Fruit fly (Drosophila melanogaster) whole organism, prepupa: ENCODE results near the gene CG32564.

Source experiments
- Blimp-1 ChIP-seq: fragments of 200-800 bp; sonication (Bioruptor generic); optimal IDR thresholded peaks from 3 replicates; lab custom pipeline; 2017; ENCODE audit warnings: missing biosample characterization, missing genetic modification characterization, mild to moderate bottlenecking, moderate library complexity, missing genetic modification reagents
- CG10631 ChIP-seq: fragments of 200-800 bp; sonication (Bioruptor generic); optimal IDR thresholded peaks from 2 replicates; lab custom pipeline; 2016; ENCODE audit warnings: missing biosample characterization, missing genetic modification characterization
- CG11294 ChIP-seq: fragments of 200-800 bp; sonication (Bioruptor generic); IDR thresholded peaks from 2 replicates; pipeline ENCODE4 v1.3.6; 2022; ENCODE audit warnings: missing biosample characterization, missing genetic modification characterization
- CG11902 ChIP-seq: fragments of 200-800 bp; sonication (Bioruptor generic); optimal IDR thresholded peaks from 3 replicates; lab custom pipeline; 2016; ENCODE audit warnings: missing biosample characterization, missing genetic modification characterization
- CG15336 ChIP-seq: fragments of 200-800 bp; sonication (Bioruptor generic); IDR thresholded peaks from 2 replicates; pipeline ENCODE4 v1.3.6; 2022; ENCODE audit warnings: missing biosample characterization, missing genetic modification characterization
- CG1621 ChIP-seq: fragments of 200-800 bp; sonication (Bioruptor generic); optimal IDR thresholded peaks from 3 replicates; lab custom pipeline; 2018; ENCODE audit warnings: missing biosample characterization, mild to moderate bottlenecking, missing genetic modification characterization
- CG16779 ChIP-seq: fragments of 200-800 bp; sonication (Bioruptor generic); optimal IDR thresholded peaks from 3 replicates; lab custom pipeline; 2017; ENCODE audit warnings: missing biosample characterization, mild to moderate bottlenecking, missing genetic modification characterization
- CG3032 ChIP-seq: fragments of 200-800 bp; optimal IDR thresholded peaks from 2 replicates; lab custom pipeline; 2019; ENCODE audit warnings: missing biosample characterization, mild to moderate bottlenecking, missing genetic modification characterization, moderate library complexity
- CG31627 ChIP-seq: fragments of 200-800 bp; sonication (Bioruptor generic); optimal IDR thresholded peaks from 3 replicates; lab custom pipeline; 2016; ENCODE audit warnings: missing biosample characterization, missing genetic modification characterization
- CG32006 ChIP-seq: fragments of 200-800 bp; sonication (Bioruptor generic); optimal IDR thresholded peaks from 3 replicates; lab custom pipeline; 2017; ENCODE audit warnings: missing biosample characterization, mild to moderate bottlenecking, missing genetic modification characterization
- CG3919 ChIP-seq: fragments of 200-800 bp; sonication (Bioruptor generic); optimal IDR thresholded peaks from 3 replicates; lab custom pipeline; 2016; ENCODE audit warnings: missing biosample characterization, missing genetic modification characterization
- CG6276 ChIP-seq: fragments of 200-800 bp; sonication (Bioruptor generic); optimal IDR thresholded peaks from 2 replicates; lab custom pipeline; 2017; ENCODE audit warnings: missing biosample characterization, mild to moderate bottlenecking, missing genetic modification characterization
- CG6792 ChIP-seq: fragments of 200-800 bp; sonication (Bioruptor generic); optimal IDR thresholded peaks from 3 replicates; lab custom pipeline; 2016; ENCODE audit warnings: missing biosample characterization, missing genetic modification characterization
- CG6808 ChIP-seq: fragments of 200-800 bp; sonication (Bioruptor generic); optimal IDR thresholded peaks from 3 replicates; lab custom pipeline; 2017; ENCODE audit warnings: missing biosample characterization, missing genetic modification characterization, mild to moderate bottlenecking, moderate library complexity, missing genetic modification reagents
- CG6854 ChIP-seq: fragments of 200-800 bp; sonication (Bioruptor generic); optimal IDR thresholded peaks from 2 replicates; lab custom pipeline; 2017; ENCODE audit warnings: missing biosample characterization, mild to moderate bottlenecking, missing genetic modification characterization
- CG7368 ChIP-seq: fragments of 200-800 bp; sonication (Bioruptor generic); optimal IDR thresholded peaks from 3 replicates; lab custom pipeline; 2016; ENCODE audit warnings: missing biosample characterization, missing genetic modification characterization
- CG8632 ChIP-seq: fragments of 200-800 bp; sonication (Bioruptor generic); optimal IDR thresholded peaks from 3 replicates; lab custom pipeline; 2016; ENCODE audit warnings: missing biosample characterization, missing genetic modification characterization
- CG9139 ChIP-seq: fragments of 200-800 bp; sonication (Bioruptor generic); optimal IDR thresholded peaks from 3 replicates; lab custom pipeline; 2017; ENCODE audit warnings: missing biosample characterization, mild to moderate bottlenecking, missing genetic modification characterization
- Eip75B ChIP-seq: fragments of 200-800 bp; sonication (Bioruptor generic); optimal IDR thresholded peaks from 3 replicates; lab custom pipeline; 2016; ENCODE audit warnings: missing biosample characterization, missing genetic modification characterization
- Eip78C ChIP-seq: fragments of 200-800 bp; sonication (Bioruptor generic); peaks from one replicate; lab custom pipeline; 2016; ENCODE audit warnings: missing biosample characterization, missing genetic modification characterization
- Ets96B ChIP-seq: fragments of 200-800 bp; optimal IDR thresholded peaks from 2 replicates; lab custom pipeline; 2019; ENCODE audit warnings: missing biosample characterization, mild to moderate bottlenecking, missing genetic modification characterization, moderate library complexity
- Gug ChIP-seq: fragments of 200-800 bp; sonication (Bioruptor generic); IDR thresholded peaks from 2 replicates; pipeline ENCODE4 v1.3.6; 2022; ENCODE audit warnings: missing biosample characterization, missing genetic modification characterization
- Hr38 ChIP-seq: sonication (Bioruptor generic); optimal IDR thresholded peaks from 2 replicates; lab custom pipeline; 2016; ENCODE audit warnings: missing biosample characterization, missing genetic modification characterization
- Hr39 ChIP-seq: fragments of 200-800 bp; sonication (Bioruptor generic); optimal IDR thresholded peaks from 2 replicates; lab custom pipeline; 2016; ENCODE audit warnings: missing biosample characterization, missing genetic modification characterization
- Hr4 ChIP-seq: fragments of 200-800 bp; sonication (Bioruptor generic); optimal IDR thresholded peaks from 3 replicates; lab custom pipeline; 2016; ENCODE audit warnings: missing biosample characterization, missing genetic modification characterization
- Lpt ChIP-seq: fragments of 200-800 bp; sonication (Bioruptor generic); optimal IDR thresholded peaks from 3 replicates; lab custom pipeline; 2016; ENCODE audit warnings: missing biosample characterization, missing genetic modification characterization
- Met ChIP-seq: fragments of 200-800 bp; sonication (Bioruptor generic); optimal IDR thresholded peaks from 3 replicates; lab custom pipeline; 2016; ENCODE audit warnings: missing biosample characterization, missing genetic modification characterization
- Smox ChIP-seq: fragments of 200-800 bp; sonication (Bioruptor generic); optimal IDR thresholded peaks from 3 replicates; lab custom pipeline; 2016; ENCODE audit warnings: missing biosample characterization, missing genetic modification characterization
- Sox102F ChIP-seq: fragments of 200-800 bp; sonication (Bioruptor generic); optimal IDR thresholded peaks from 2 replicates; lab custom pipeline; 2016; ENCODE audit warnings: missing biosample characterization, mild to moderate bottlenecking, missing genetic modification characterization
- Sox14 ChIP-seq: fragments of 200-800 bp; sonication (Bioruptor generic); optimal IDR thresholded peaks from 3 replicates; lab custom pipeline; 2016; ENCODE audit warnings: missing biosample characterization, missing genetic modification characterization
- Sox15 ChIP-seq: fragments of 200-800 bp; sonication (Bioruptor generic); optimal IDR thresholded peaks from 3 replicates; lab custom pipeline; 2016; ENCODE audit warnings: missing biosample characterization, missing genetic modification characterization
- achi ChIP-seq: fragments of 200-800 bp; sonication (Bioruptor generic); optimal IDR thresholded peaks from 3 replicates; lab custom pipeline; 2016; ENCODE audit warnings: missing biosample characterization, missing genetic modification characterization
- acj6 ChIP-seq: fragments of 200-800 bp; sonication (Bioruptor generic); optimal IDR thresholded peaks from 3 replicates; lab custom pipeline; 2016; ENCODE audit warnings: missing biosample characterization, missing genetic modification characterization
- cyc ChIP-seq: fragments of 200-800 bp; sonication (Bioruptor generic); optimal IDR thresholded peaks from 3 replicates; lab custom pipeline; 2016; ENCODE audit warnings: missing biosample characterization, missing genetic modification characterization
- dac ChIP-seq: fragments of 200-800 bp; sonication (Bioruptor generic); optimal IDR thresholded peaks from 2 replicates; lab custom pipeline; 2017; ENCODE audit warnings: missing biosample characterization, mild to moderate bottlenecking, missing genetic modification characterization
- eg ChIP-seq: fragments of 200-800 bp; sonication (Bioruptor generic); IDR thresholded peaks from 3 replicates; pipeline ENCODE4 v1.3.6; 2022; ENCODE audit warnings: missing biosample characterization, missing genetic modification characterization
- esn ChIP-seq: fragments of 200-800 bp; sonication (Bioruptor generic); optimal IDR thresholded peaks from 2 replicates; lab custom pipeline; 2016; ENCODE audit warnings: missing biosample characterization, mild to moderate bottlenecking, missing genetic modification characterization, moderate library complexity
- fd59A ChIP-seq: fragments of 200-800 bp; sonication (Bioruptor generic); optimal IDR thresholded peaks from 2 replicates; lab custom pipeline; 2017; ENCODE audit warnings: missing biosample characterization, mild to moderate bottlenecking, missing genetic modification characterization, missing genetic modification reagents
- fkh ChIP-seq: fragments of 200-800 bp; sonication (Bioruptor generic); optimal IDR thresholded peaks from 3 replicates; lab custom pipeline; 2017; ENCODE audit warnings: missing biosample characterization, mild to moderate bottlenecking, missing genetic modification characterization, moderate library complexity
- lz ChIP-seq: fragments of 200-800 bp; sonication (Bioruptor generic); optimal IDR thresholded peaks from 3 replicates; lab custom pipeline; 2016; ENCODE audit warnings: missing biosample characterization, missing genetic modification characterization
- salr ChIP-seq, 2 experiments: fragments of 200-800 bp; sonication (Bioruptor generic); optimal IDR thresholded peaks; 3 replicates each; lab custom pipeline; 2016 to 2018; ENCODE audit warnings: missing biosample characterization in 2 of 2, missing genetic modification characterization in 2 of 2, mild to moderate bottlenecking in 1 of 2
- spab ChIP-seq: fragments of 200-800 bp; sonication (Bioruptor generic); optimal IDR thresholded peaks from 2 replicates; lab custom pipeline; 2017; ENCODE audit warnings: missing biosample characterization, mild to moderate bottlenecking, missing genetic modification characterization, missing genetic modification reagents
- svp ChIP-seq: fragments of 200-800 bp; sonication (Bioruptor generic); peaks from one replicate; lab custom pipeline; 2016; ENCODE audit warnings: missing biosample characterization, missing genetic modification characterization
- topi ChIP-seq: fragments of 200-800 bp; sonication (Bioruptor generic); optimal IDR thresholded peaks from 3 replicates; lab custom pipeline; 2016; ENCODE audit warnings: missing biosample characterization, missing genetic modification characterization
- vri ChIP-seq: fragments of 200-800 bp; sonication (Bioruptor generic); optimal IDR thresholded peaks from 3 replicates; lab custom pipeline; 2016; ENCODE audit warnings: missing biosample characterization, mild to moderate bottlenecking, missing genetic modification characterization

The CG32564 gene

dm6 chrX:17172123-17172522 lies 34.1 kb upstream of the CG32564 start (continued):
- TF ChIP-seq lz (GFP tag; lab: Kevin White, UChicago) (peak; percentile 62), Gug (no peak), eg (GFP tag; lab: Robert Waterston, UW) (no peak), CG1621 (tag; lab: Kevin White, UChicago) (no peak), Sox102F (GFP tag; lab: Kevin White, UChicago) (peak; percentile 60), Hr4 (GFP tag; lab: Kevin White, UChicago) (no peak), CG31627 (GFP tag; lab: Kevin White, UChicago) (peak; percentile 70), esn (GFP tag; lab: Kevin White, UChicago) (peak; percentile 68), Eip75B (peak; percentile 37), CG3032 (tag; lab: Kevin White, UChicago) (no peak), CG6808 (peak; percentile 33), CG6276 (no peak), Eip78C (GFP tag; lab: Kevin White, UChicago) (peak; percentile 76), CG3919 (GFP tag; lab: Kevin White, UChicago) (peak; percentile 19), Blimp-1 (GFP tag; lab: Kevin White, UChicago) (peak; percentile 0), spab (GFP tag; lab: Kevin White, UChicago) (peak; percentile 1), topi (GFP tag; lab: Kevin White, UChicago) (peak; percentile 73), Hr39 (GFP tag; lab: Kevin White, UChicago) (peak; percentile 75)
- TF ChIP-seq, all 60 proteins: peak for 31

- TF ChIP-seq CG6276 = no peak
- peak; percentile 9 for TF ChIP-seq svp (GFP tag; lab: Kevin White, UChicago)
- no peak for TF ChIP-seq dac (GFP tag; lab: Kevin White, UChicago)
- TF ChIP-seq Blimp-1 (GFP tag; lab: Kevin White, UChicago) = peak; percentile 5
- no peak for TF ChIP-seq Smox (GFP tag; lab: Kevin White, UChicago)
- TF ChIP-seq Eip78C (GFP tag; lab: Kevin White, UChicago) = peak; percentile 31
Measured at dm6 chrX:17172777-17173315, 33.4 kb upstream of the CG32564 start.

dm6 chrX:17174115-17174514 lies 32.1 kb upstream of the CG32564 start:
- TF ChIP-seq CG11902 (GFP tag; lab: Kevin White, UChicago) = no peak
- no peak for TF ChIP-seq Hr38 (GFP tag; lab: Kevin White, UChicago)
- no peak for TF ChIP-seq vri (GFP tag; lab: Kevin White, UChicago)
- TF ChIP-seq Eip75B = no peak
- no peak for TF ChIP-seq CG16779 (tag; lab: Kevin White, UChicago)
- no peak for TF ChIP-seq fd59A (GFP tag; lab: Kevin White, UChicago)
- TF ChIP-seq Gug = no peak; the same call in 1 of the 2 replicates
- no peak for TF ChIP-seq Smox (GFP tag; lab: Kevin White, UChicago)
- TF ChIP-seq CG7368 (GFP tag; lab: Kevin White, UChicago) = no peak
- peak; percentile 57 for TF ChIP-seq CG15336 (GFP tag; lab: Robert Waterston, UW)
- TF ChIP-seq CG8632 (GFP tag; lab: Kevin White, UChicago) = no peak
- no peak for TF ChIP-seq Lpt (GFP tag; lab: Kevin White, UChicago)
- TF ChIP-seq spab (GFP tag; lab: Kevin White, UChicago) = no peak
- TF ChIP-seq eg (GFP tag; lab: Robert Waterston, UW) = peak; percentile 58; the same call in 2 of the 3 replicates
- TF ChIP-seq Sox14 (GFP tag; lab: Kevin White, UChicago) = no peak
- TF ChIP-seq lz (GFP tag; lab: Kevin White, UChicago) = no peak
- TF ChIP-seq cyc = no peak
- TF ChIP-seq topi (GFP tag; lab: Kevin White, UChicago) = no peak
- TF ChIP-seq salr (GFP tag; optimal IDR thresholded peaks at IDR 0.05; lab: Kevin White, UChicago) = no peak
- no peak for TF ChIP-seq CG6854 (GFP tag; lab: Kevin White, UChicago)
- no peak for TF ChIP-seq achi (GFP tag; lab: Kevin White, UChicago)
- TF ChIP-seq Ets96B (tag; lab: Kevin White, UChicago) = no peak
- no peak for TF ChIP-seq CG6792
- TF ChIP-seq esn (GFP tag; lab: Kevin White, UChicago) = no peak
- no peak for TF ChIP-seq Hr39 (GFP tag; lab: Kevin White, UChicago)
- TF ChIP-seq CG10631 (GFP tag; lab: Kevin White, UChicago) = no peak
- TF ChIP-seq CG1621 (tag; lab: Kevin White, UChicago) = no peak
- TF ChIP-seq dac (GFP tag; lab: Kevin White, UChicago) = no peak
- TF ChIP-seq acj6 (GFP tag; lab: Kevin White, UChicago) = no peak
- TF ChIP-seq Met = no peak
- no peak for TF ChIP-seq fkh (GFP tag; lab: Kevin White, UChicago)
- TF ChIP-seq CG3919 (GFP tag; lab: Kevin White, UChicago) = no peak
- peak; percentile 31; the same call in 1 of the 2 replicates for TF ChIP-seq CG11294 (GFP tag; lab: Robert Waterston, UW)
- no peak for TF ChIP-seq CG9139 (GFP tag; lab: Kevin White, UChicago)
- TF ChIP-seq CG32006 (GFP tag; lab: Kevin White, UChicago) = peak; percentile 45
- TF ChIP-seq CG31627 (GFP tag; lab: Kevin White, UChicago) = no peak
- peak; percentile 6 for TF ChIP-seq svp (GFP tag; lab: Kevin White, UChicago)
- TF ChIP-seq Eip78C (GFP tag; lab: Kevin White, UChicago) = peak; percentile 9
- no peak for TF ChIP-seq Sox15 (GFP tag; lab: Kevin White, UChicago)
